Worm (Caenorhabditis elegans) whole organism, early embryonic: ENCODE results near the gene ndg-4.

Source experiments
- ama-1 ChIP-seq: fragments of 150-350 bp; optimal IDR thresholded peaks from 2 replicates; lab custom pipeline; 2014
- ceh-13 ChIP-seq: fragments of 200-800 bp; sonication (Bioruptor generic); optimal IDR thresholded peaks from 2 replicates; lab custom pipeline; 2018; ENCODE audit warnings: mild to moderate bottlenecking, missing genetic modification characterization, missing compliant biosample characterization
- ets-7 ChIP-seq: sonication (generic microtip); optimal IDR thresholded peaks from 2 replicates; lab custom pipeline; 2016; ENCODE audit warnings: missing genotype, missing genetic modification characterization, missing compliant biosample characterization
- flt-1 ChIP-seq: fragments of 200-800 bp; sonication (Bioruptor generic); IDR thresholded peaks from 2 replicates; pipeline ENCODE4 v1.3.6; 2022; ENCODE audit warnings: missing genetic modification characterization, missing compliant biosample characterization
- hmbx-1 ChIP-seq: sonication (generic microtip); optimal IDR thresholded peaks from 2 replicates; lab custom pipeline; 2016; ENCODE audit warnings: mild to moderate bottlenecking, missing genetic modification characterization, missing compliant biosample characterization
- hnd-1 ChIP-seq: sonication (generic microtip); optimal IDR thresholded peaks from 2 replicates; lab custom pipeline; 2016; ENCODE audit warnings: missing genetic modification characterization, missing compliant biosample characterization
- pes-1 ChIP-seq: fragments of 200-800 bp; sonication (Bioruptor generic); IDR thresholded peaks from 2 replicates; pipeline ENCODE4 v1.3.6; 2022; ENCODE audit warnings: missing genetic modification reagents, missing genetic modification characterization, missing compliant biosample characterization
- scrt-1 ChIP-seq: fragments of 200-800 bp; sonication (Bioruptor generic); IDR thresholded peaks from 2 replicates; pipeline ENCODE4 v1.3.6; 2022; ENCODE audit warnings: missing genetic modification characterization, missing compliant biosample characterization
- tbx-11 ChIP-seq: fragments of 200-800 bp; sonication (Bioruptor generic); IDR thresholded peaks from 2 replicates; pipeline ENCODE4 v1.3.6; 2022; ENCODE audit warnings: missing genetic modification characterization, missing compliant biosample characterization
- tra-4 ChIP-seq: sonication (generic microtip); optimal IDR thresholded peaks from 2 replicates; lab custom pipeline; 2017; ENCODE audit warnings: missing genetic modification characterization, missing compliant biosample characterization

DNA sequence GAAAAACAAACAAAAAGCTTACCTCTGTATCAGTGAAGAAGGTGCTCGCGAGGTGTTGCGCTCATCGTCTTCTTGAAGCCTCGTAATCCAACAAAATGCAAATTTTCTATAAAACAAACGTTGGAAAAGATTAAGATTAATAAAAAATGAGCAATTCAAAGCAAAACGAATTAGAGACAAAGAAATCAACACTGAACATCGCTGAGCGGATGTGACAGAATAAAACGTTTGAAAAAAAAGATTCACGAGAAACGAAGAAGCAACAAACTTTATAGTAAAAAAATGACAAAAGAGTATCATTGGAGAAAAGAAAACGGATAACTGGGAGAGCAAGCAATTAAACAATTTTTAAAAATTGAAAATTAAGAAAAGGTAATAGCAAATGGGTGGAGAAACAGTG lies 31.8 kb upstream of the ndg-4 start, which contains the start of the genes C07G2.5 and atf-7:
- TF ChIP-seq flt-1 (no peak), ama-1 (no peak), tra-4 (tag; lab: Kevin White, UChicago) (no peak), hmbx-1 (tag; lab: Kevin White, UChicago) (no peak), scrt-1 (GFP tag; lab: Robert Waterston, UW) (no peak), pes-1 (GFP tag; lab: Robert Waterston, UW) (no peak), tbx-11 (no peak), hnd-1 (tag; lab: Kevin White, UChicago) (no peak), ceh-13 (GFP tag; lab: Kevin White, UChicago) (no peak), ets-7 (tag; lab: Kevin White, UChicago) (no peak)
